Fruit fly (Drosophila melanogaster): ENCODE results near the gene RpL17.

The RpL17 gene

DNA sequence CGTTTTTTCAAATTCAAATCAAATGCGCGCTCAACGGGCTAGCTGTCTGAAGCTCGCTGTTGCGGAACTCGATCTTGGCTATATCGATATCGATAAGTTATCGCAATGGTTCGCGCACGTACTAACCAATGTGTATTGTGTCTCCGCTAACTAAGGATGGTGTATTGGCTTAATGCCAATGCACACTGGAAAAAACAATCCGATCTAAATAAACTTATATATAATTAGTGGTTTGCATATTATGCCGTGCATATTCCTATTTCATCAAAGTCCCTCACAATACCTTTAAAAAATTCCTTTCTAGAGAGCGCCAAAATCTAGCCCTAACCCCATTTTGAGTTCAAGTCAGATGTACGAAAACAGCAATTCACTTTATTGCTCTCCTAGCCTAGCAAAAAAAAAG, 2.9 kb downstream of the RpL17 start (continued):
- TF ChIP-seq zfh2 (GFP tag; optimal IDR thresholded peaks at IDR 0.05) = no peak
- no peak for TF ChIP-seq Jarid2 (GFP tag; optimal IDR thresholded peaks at IDR 0.05)
- peak; percentile 67; the same call in 1 of the 2 replicates for TF ChIP-seq sna (GFP tag; IDR thresholded peaks at IDR 0.05; ENCODE audit: partially characterized antibody)
- peak; percentile 4 for TF ChIP-seq MESR4 (GFP tag; optimal IDR thresholded peaks at IDR 0.05)
- no peak for TF ChIP-seq ac (GFP tag; optimal IDR thresholded peaks at IDR 0.05)
- TF ChIP-seq ci (GFP tag; IDR thresholded peaks at IDR 0.05) = peak; percentile 71
- no peak for TF ChIP-seq CG4360 (GFP tag; IDR thresholded peaks at IDR 0.05)
- TF ChIP-seq dpn (GFP tag; optimal IDR thresholded peaks at IDR 0.05) = peak; percentile 45 to 65
- TF ChIP-seq CG5245 (GFP tag; optimal IDR thresholded peaks at IDR 0.05) = no peak
- peak; percentile 54 for TF ChIP-seq ewg (GFP tag; optimal IDR thresholded peaks at IDR 0.05)
- peak; percentile 47; the same call in 2 of the 3 replicates for TF ChIP-seq zfh1 (GFP tag; IDR thresholded peaks at IDR 0.05)
- peak; percentile 77 for TF ChIP-seq Hmr (GFP tag; optimal IDR thresholded peaks at IDR 0.05)
- peak; percentile 7 for TF ChIP-seq BtbVII (GFP tag; optimal IDR thresholded peaks at IDR 0.05)
- peak; percentile 13; the same call in 1 of the 2 replicates for TF ChIP-seq al (GFP tag; IDR thresholded peaks at IDR 0.05)
- no peak for TF ChIP-seq ap (GFP tag; IDR thresholded peaks at IDR 0.05)
- no peak for TF ChIP-seq CG1792 (GFP tag; optimal IDR thresholded peaks at IDR 0.05)
- 0 out of 2 replicates have a peak, but pooled peaks have one; percentile 13 for TF ChIP-seq Rx (GFP tag; IDR thresholded peaks at IDR 0.05)
- peak; percentile 41 for TF ChIP-seq CG7928 (GFP tag; optimal IDR thresholded peaks at IDR 0.05)
- TF ChIP-seq luna (GFP tag; optimal IDR thresholded peaks at IDR 0.05) = no peak
- peak; percentile 13 for TF ChIP-seq CG9727 (GFP tag; optimal IDR thresholded peaks at IDR 0.05)
- TF ChIP-seq CG2678 (tag; optimal IDR thresholded peaks at IDR 0.05) = peak; percentile 49
- no peak for TF ChIP-seq tll (GFP tag; optimal IDR thresholded peaks at IDR 0.05)
- TF ChIP-seq cg (GFP tag; optimal IDR thresholded peaks at IDR 0.05) = no peak
- no peak for TF ChIP-seq Spps (tag; optimal IDR thresholded peaks at IDR 0.05)
- TF ChIP-seq CG13624 (GFP tag; optimal IDR thresholded peaks at IDR 0.05) = peak; percentile 52
- peak; percentile 37 for TF ChIP-seq Abd-B (GFP tag; optimal IDR thresholded peaks at IDR 0.05)
- TF ChIP-seq pfk (GFP tag; optimal IDR thresholded peaks at IDR 0.05) = peak; percentile 12
- TF ChIP-seq CG13894 (tag; optimal IDR thresholded peaks at IDR 0.05) = peak; percentile 66
- peak; percentile 50 for TF ChIP-seq YL-1 (GFP tag; optimal IDR thresholded peaks at IDR 0.05)
- TF ChIP-seq Sry-β (GFP tag; optimal IDR thresholded peaks at IDR 0.05) = no peak
- no peak for TF ChIP-seq disco-r (GFP tag; optimal IDR thresholded peaks at IDR 0.05)
- TF ChIP-seq CG9609 (GFP tag; optimal IDR thresholded peaks at IDR 0.05) = no peak
- TF ChIP-seq schlank (tag; optimal IDR thresholded peaks at IDR 0.05) = no peak
- no peak for TF ChIP-seq Lim3 (GFP tag; IDR thresholded peaks at IDR 0.05)
- no peak for TF ChIP-seq D19A (tag; optimal IDR thresholded peaks at IDR 0.05)
- no peak for TF ChIP-seq CG7745 (tag; optimal IDR thresholded peaks at IDR 0.05)
- TF ChIP-seq CG3726 (GFP tag; IDR thresholded peaks at IDR 0.05) = no peak
- TF ChIP-seq Dll (GFP tag; IDR thresholded peaks at IDR 0.05; ENCODE audit: partially characterized antibody) = peak; percentile 72
- peak; percentile 73 for TF ChIP-seq sob (GFP tag; IDR thresholded peaks at IDR 0.05)
- peak; percentile 28 for TF ChIP-seq az2 (GFP tag; optimal IDR thresholded peaks at IDR 0.05)
- TF ChIP-seq gcm (GFP tag; optimal IDR thresholded peaks at IDR 0.05) = no peak
- TF ChIP-seq onecut (GFP tag; IDR thresholded peaks at IDR 0.05) = peak; percentile 29; the same call in 1 of the 2 replicates
- TF ChIP-seq CG5953 (GFP tag; IDR thresholded peaks at IDR 0.05) = no peak
- TF ChIP-seq ind (GFP tag; optimal IDR thresholded peaks at IDR 0.05) = peak; percentile 25
- TF ChIP-seq Optix (GFP tag; IDR thresholded peaks at IDR 0.05) = peak; percentile 44; the same call in 1 of the 3 replicates
- TF ChIP-seq Sox102F (GFP tag; optimal IDR thresholded peaks at IDR 0.05) = peak; percentile 31
- peak; percentile 52 for TF ChIP-seq Sin3A (optimal IDR thresholded peaks at IDR 0.05)
- no peak for TF ChIP-seq CG31224 (GFP tag; IDR thresholded peaks at IDR 0.05)
- TF ChIP-seq mirr (GFP tag; optimal IDR thresholded peaks at IDR 0.05) = no peak
- peak; percentile 13 for TF ChIP-seq p53 (GFP tag; optimal IDR thresholded peaks at IDR 0.05)
- TF ChIP-seq sens (GFP tag) = peak; percentile 92

Data from whole organism, embryonic.